Worm (Caenorhabditis elegans): ENCODE measurements around the gene F08F1.9.

ce11 chrX:8413130-8413529 lies 2.5 kb upstream of the F08F1.9 start, which contains the start of gene F08F1.4:
- TF ChIP-seq hmg-20 (GFP tag; IDR thresholded peaks at IDR 0.05) (no peak), madf-3 (GFP tag; IDR thresholded peaks at IDR 0.05) (no peak), ama-1 (optimal IDR thresholded peaks at IDR 0.05) (no peak), ama-1 (GFP tag; optimal IDR thresholded peaks at IDR 0.05) (no peak), ceh-91 (GFP tag; IDR thresholded peaks at IDR 0.05) (no peak), ceh-27 (GFP tag; optimal IDR thresholded peaks at IDR 0.05) (no peak), lin-35 (GFP tag; optimal IDR thresholded peaks at IDR 0.05) (no peak)
